Fruit fly (Drosophila melanogaster): ENCODE data around the gene CG14085.

Gene CG14085

dm6 chr3L:19236060-19236459 lies 33.1 kb upstream of the CG14085 start, which contains the start of gene CG33647:
Gene CG33647 (plus strand): TSS chr3L:19236360.
- TF ChIP-seq Abd-B (GFP tag; optimal IDR thresholded peaks at IDR 0.05) (no peak), sage (GFP tag; optimal IDR thresholded peaks at IDR 0.05) (no peak), Dif (GFP tag; optimal IDR thresholded peaks at IDR 0.05; ENCODE audit: partially characterized antibody) (no peak), OdsH (GFP tag; optimal IDR thresholded peaks at IDR 0.05) (no peak), lola (GFP tag; optimal IDR thresholded peaks at IDR 0.05) (no peak), Jra (GFP tag; optimal IDR thresholded peaks at IDR 0.05) (no peak), CrebA (GFP tag; optimal IDR thresholded peaks at IDR 0.05; ENCODE audit: borderline replicate concordance) (no peak), Dfd (GFP tag; optimal IDR thresholded peaks at IDR 0.05) (no peak), pan (optimal IDR thresholded peaks at IDR 0.05) (no peak), dsf (GFP tag; optimal IDR thresholded peaks at IDR 0.05; ENCODE audit: borderline replicate concordance) (no peak), foxo (GFP tag; optimal IDR thresholded peaks at IDR 0.05) (no peak)

DNA sequence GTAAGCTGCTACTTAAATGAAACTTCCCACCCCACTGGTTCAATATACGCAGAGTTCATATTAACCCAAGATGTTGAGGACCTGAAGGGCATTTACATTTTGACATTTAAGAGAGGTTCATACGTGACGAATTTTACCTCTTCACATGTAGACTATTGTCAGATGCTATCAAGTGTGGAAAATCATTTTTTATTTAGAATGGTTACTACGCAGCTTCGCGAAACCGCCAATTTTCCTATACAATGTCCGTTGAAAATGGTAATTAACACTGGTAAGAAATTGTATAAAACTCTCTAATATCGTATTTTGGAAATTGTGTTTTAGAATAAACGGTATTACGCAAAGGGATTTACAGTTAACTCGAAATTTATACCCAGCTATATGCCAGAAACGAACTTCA lies 32.6 kb upstream of the CG14085 start:
- TF ChIP-seq psq (GFP tag; optimal IDR thresholded peaks at IDR 0.05) (no peak), Myc (optimal IDR thresholded peaks at IDR 0.05) (no peak), h (GFP tag; optimal IDR thresholded peaks at IDR 0.05) (no peak), sv (GFP tag; optimal IDR thresholded peaks at IDR 0.05) (no peak), dsf (GFP tag; optimal IDR thresholded peaks at IDR 0.05; ENCODE audit: borderline replicate concordance) (no peak), Hnf4 (GFP tag; optimal IDR thresholded peaks at IDR 0.05) (no peak), Rel (GFP tag; optimal IDR thresholded peaks at IDR 0.05) (no peak), Rel (tag; optimal IDR thresholded peaks at IDR 0.05) (no peak), HLH106 (tag; optimal IDR thresholded peaks at IDR 0.05) (no peak), foxo (GFP tag; optimal IDR thresholded peaks at IDR 0.05) (no peak)

- TF ChIP-seq woc (GFP tag; optimal IDR thresholded peaks at IDR 0.05) (no peak), sage (GFP tag; optimal IDR thresholded peaks at IDR 0.05) (no peak), CG32264 (GFP tag; optimal IDR thresholded peaks at IDR 0.05) (no peak), lola (GFP tag; optimal IDR thresholded peaks at IDR 0.05) (no peak), h (GFP tag; optimal IDR thresholded peaks at IDR 0.05) (no peak), Mio (GFP tag; optimal IDR thresholded peaks at IDR 0.05) (no peak), Sp1 (GFP tag; optimal IDR thresholded peaks at IDR 0.05) (no peak), OdsH (GFP tag; optimal IDR thresholded peaks at IDR 0.05) (no peak), sv (GFP tag; optimal IDR thresholded peaks at IDR 0.05) (no peak), brk (GFP tag; optimal IDR thresholded peaks at IDR 0.05) (no peak), dmrt93B (GFP tag; optimal IDR thresholded peaks at IDR 0.05) (no peak)
These were observed 31.4 kb upstream of the CG14085 start for dm6 chr3L:19237780-19238179.

dm6 chr3L:19251643-19252042 lies 17.5 kb upstream of the CG14085 start:
- TF ChIP-seq HLH106 (tag; optimal IDR thresholded peaks at IDR 0.05) (no peak), N (GFP tag; optimal IDR thresholded peaks at IDR 0.05) (no peak), Myc (optimal IDR thresholded peaks at IDR 0.05) (no peak), Vsx2 (GFP tag; optimal IDR thresholded peaks at IDR 0.05; ENCODE audit: partially characterized antibody) (no peak), Mio (GFP tag; optimal IDR thresholded peaks at IDR 0.05) (no peak), lola (GFP tag; optimal IDR thresholded peaks at IDR 0.05) (no peak), foxo (GFP tag; optimal IDR thresholded peaks at IDR 0.05) (no peak)

- TF ChIP-seq sv (GFP tag; optimal IDR thresholded peaks at IDR 0.05) (peak; percentile 57), Mio (GFP tag; optimal IDR thresholded peaks at IDR 0.05) (peak; percentile 30), HLH106 (tag; optimal IDR thresholded peaks at IDR 0.05) (peak; percentile 62), N (GFP tag; optimal IDR thresholded peaks at IDR 0.05) (no peak), lola (GFP tag; optimal IDR thresholded peaks at IDR 0.05) (no peak), foxo (GFP tag; optimal IDR thresholded peaks at IDR 0.05) (peak in 1 of 2 experiments; percentile 72), psq (GFP tag; optimal IDR thresholded peaks at IDR 0.05) (peak; percentile 54), Myc (optimal IDR thresholded peaks at IDR 0.05) (peak; percentile 98), CrebA (GFP tag; optimal IDR thresholded peaks at IDR 0.05; ENCODE audit: borderline replicate concordance) (no peak), brk (GFP tag; optimal IDR thresholded peaks at IDR 0.05) (no peak), Hr83 (GFP tag; optimal IDR thresholded peaks at IDR 0.05; ENCODE audit: poor library complexity, severe bottlenecking) (peak; percentile 36), ey (GFP tag; optimal IDR thresholded peaks at IDR 0.05) (peak; percentile 64), Rel (GFP tag; optimal IDR thresholded peaks at IDR 0.05) (no peak), Rel (tag; optimal IDR thresholded peaks at IDR 0.05) (no peak), jim (GFP tag; optimal IDR thresholded peaks at IDR 0.05) (no peak), GATAd (GFP tag; optimal IDR thresholded peaks at IDR 0.05) (no peak), Sp1 (GFP tag; optimal IDR thresholded peaks at IDR 0.05) (no peak), rgr (GFP tag; optimal IDR thresholded peaks at IDR 0.05) (peak; percentile 77), Vsx2 (GFP tag; optimal IDR thresholded peaks at IDR 0.05; ENCODE audit: partially characterized antibody) (no peak), CG9705 (GFP tag; optimal IDR thresholded peaks at IDR 0.05) (peak; percentile 1), tai (GFP tag; optimal IDR thresholded peaks at IDR 0.05) (no peak), OdsH (GFP tag; optimal IDR thresholded peaks at IDR 0.05) (peak; percentile 66), dl (GFP tag; optimal IDR thresholded peaks at IDR 0.05; ENCODE audit: insufficient read depth in 1 of 2, partially characterized antibody in 2 of 2) (no peak), br (GFP tag; optimal IDR thresholded peaks at IDR 0.05) (peak; percentile 80), pan (optimal IDR thresholded peaks at IDR 0.05) (no peak), Abd-B (GFP tag; optimal IDR thresholded peaks at IDR 0.05) (no peak), Hnf4 (GFP tag; optimal IDR thresholded peaks at IDR 0.05) (peak; percentile 75), h (GFP tag; optimal IDR thresholded peaks at IDR 0.05) (peak; percentile 78), Jra (GFP tag; optimal IDR thresholded peaks at IDR 0.05) (peak; percentile 74), dmrt93B (GFP tag; optimal IDR thresholded peaks at IDR 0.05) (no peak), dsf (GFP tag; optimal IDR thresholded peaks at IDR 0.05; ENCODE audit: borderline replicate concordance) (peak; percentile 45), CG32264 (GFP tag; optimal IDR thresholded peaks at IDR 0.05) (no peak)
These were observed 14.3 kb upstream of the CG14085 start, which contains the start of the genes mRpL21 and rept for dm6 chr3L:19254715-19255428. Gene mRpL21 (minus strand): TSS chr3L:19255061. Gene rept (plus strand): TSS chr3L:19255340.

All from whole organism, wandering third instar larva.